Fruit fly (Drosophila melanogaster): Measurements from ENCODE around the gene CG13907.

Gene CG13907

DNA sequence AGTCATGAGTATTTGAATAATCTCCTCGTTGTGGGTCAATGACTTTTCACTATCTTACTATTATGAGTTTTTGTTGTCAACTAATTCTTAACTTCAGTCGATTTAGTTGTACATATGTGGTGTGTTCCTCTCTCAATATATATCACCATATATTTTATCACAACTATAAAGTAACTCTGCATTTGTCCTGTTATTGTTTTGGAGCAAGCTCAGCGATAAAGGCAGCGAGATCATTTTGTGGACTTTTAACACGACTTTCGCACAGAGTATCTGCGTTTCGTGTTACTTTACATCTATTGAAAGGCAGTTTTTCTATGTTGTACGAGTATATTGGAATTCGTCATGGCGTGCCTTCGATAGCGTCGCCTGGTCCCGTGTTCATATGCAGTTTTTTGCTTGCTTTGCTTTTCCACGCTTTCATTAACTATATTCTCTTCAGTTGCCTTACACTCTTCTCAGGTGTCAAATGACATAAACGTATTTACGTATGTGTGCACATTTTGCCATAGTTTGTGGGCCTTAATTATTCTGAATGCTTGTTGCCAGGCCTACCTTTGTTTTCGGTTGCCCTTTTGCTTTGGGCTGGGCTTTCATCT is 6.3 kb downstream of the CG13907 start (continued):
- TF ChIP-seq CG8632 (GFP tag; optimal IDR thresholded peaks at IDR 0.05), result no peak
- TF ChIP-seq Eip93F (GFP tag; optimal IDR thresholded peaks at IDR 0.05), result no peak
- TF ChIP-seq CG11902 (GFP tag; optimal IDR thresholded peaks at IDR 0.05), result no peak
- no peak for TF ChIP-seq net (GFP tag; optimal IDR thresholded peaks at IDR 0.05)
- no peak for TF ChIP-seq vri (GFP tag; optimal IDR thresholded peaks at IDR 0.05)
- no peak for TF ChIP-seq OdsH (GFP tag; optimal IDR thresholded peaks at IDR 0.05)
- TF ChIP-seq Hr4 (GFP tag; optimal IDR thresholded peaks at IDR 0.05), result peak; percentile 34
- no peak for TF ChIP-seq CG8119 (GFP tag; IDR thresholded peaks at IDR 0.05)
- no peak for TF ChIP-seq Hr38 (GFP tag; optimal IDR thresholded peaks at IDR 0.05)
- no peak for TF ChIP-seq fd85E (GFP tag; optimal IDR thresholded peaks at IDR 0.05)

DNA sequence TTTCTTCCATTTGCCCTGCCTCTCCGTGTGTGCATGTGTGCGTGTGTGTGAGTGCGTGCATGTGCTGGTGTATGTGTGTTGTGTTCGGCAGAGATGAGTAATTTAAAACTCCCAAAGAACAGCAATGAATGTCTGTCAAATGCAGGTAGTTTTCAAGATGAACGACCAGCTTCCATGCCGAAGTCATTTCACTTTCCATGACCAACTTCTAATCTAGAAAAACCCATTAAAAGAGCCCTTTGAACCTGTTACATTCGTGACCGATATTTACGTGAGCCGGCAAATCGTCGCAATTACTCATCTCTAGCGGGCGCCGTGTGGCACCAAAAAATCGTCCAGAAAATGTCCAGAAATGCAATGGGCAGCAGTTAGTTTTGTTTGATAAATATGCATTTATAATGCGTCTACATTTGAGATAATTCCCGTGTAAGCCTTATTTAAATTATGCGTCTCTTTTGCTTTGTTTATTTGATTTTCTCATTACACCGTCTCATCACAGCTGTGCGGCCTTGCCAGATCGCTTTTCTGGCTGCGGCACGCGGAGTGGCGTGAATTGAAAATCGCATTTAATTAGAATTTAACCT is 9.3 kb downstream of the CG13907 start:
- TF ChIP-seq Hr38 (GFP tag; optimal IDR thresholded peaks at IDR 0.05), result no peak
- peak; percentile 50 for TF ChIP-seq Met (GFP tag; optimal IDR thresholded peaks at IDR 0.05)
- peak; percentile 61 for TF ChIP-seq CG31627 (GFP tag; optimal IDR thresholded peaks at IDR 0.05)
- no peak for TF ChIP-seq CG11294 (GFP tag; IDR thresholded peaks at IDR 0.05)
- peak; percentile 12 for TF ChIP-seq dac (GFP tag; optimal IDR thresholded peaks at IDR 0.05)
- TF ChIP-seq Eip75B (GFP tag; optimal IDR thresholded peaks at IDR 0.05), result peak; percentile 40
- peak; percentile 56 for TF ChIP-seq CG34406 (GFP tag; optimal IDR thresholded peaks at IDR 0.05)
- TF ChIP-seq ss (GFP tag; optimal IDR thresholded peaks at IDR 0.05), result peak in 1 of 2 experiments; percentile 37
- no peak for TF ChIP-seq CG6276 (GFP tag; optimal IDR thresholded peaks at IDR 0.05)
- TF ChIP-seq CG3032 (tag; optimal IDR thresholded peaks at IDR 0.05), result peak; percentile 5
- TF ChIP-seq Smox (GFP tag; optimal IDR thresholded peaks at IDR 0.05), result peak; percentile 40
- no peak for TF ChIP-seq Blimp-1 (GFP tag; optimal IDR thresholded peaks at IDR 0.05)
- TF ChIP-seq lz (GFP tag; optimal IDR thresholded peaks at IDR 0.05), result peak; percentile 62
- TF ChIP-seq CG16779 (tag; optimal IDR thresholded peaks at IDR 0.05), result no peak
- TF ChIP-seq CG11902 (GFP tag; optimal IDR thresholded peaks at IDR 0.05), result no peak
- TF ChIP-seq fkh (GFP tag; optimal IDR thresholded peaks at IDR 0.05), result peak; percentile 60
- TF ChIP-seq Ets21C (GFP tag; optimal IDR thresholded peaks at IDR 0.05), result peak; percentile 42
- TF ChIP-seq CG6854 (GFP tag; optimal IDR thresholded peaks at IDR 0.05), result no peak
- peak; percentile 62 for TF ChIP-seq CG10631 (GFP tag; optimal IDR thresholded peaks at IDR 0.05)
- TF ChIP-seq Ets96B (tag; optimal IDR thresholded peaks at IDR 0.05), result peak; percentile 22
- TF ChIP-seq CG8632 (GFP tag; optimal IDR thresholded peaks at IDR 0.05), result no peak
- TF ChIP-seq fd85E (GFP tag; optimal IDR thresholded peaks at IDR 0.05), result no peak
- peak; percentile 59 for TF ChIP-seq CG32006 (GFP tag; optimal IDR thresholded peaks at IDR 0.05)
- no peak for TF ChIP-seq CG9139 (GFP tag; optimal IDR thresholded peaks at IDR 0.05)
- peak; percentile 54 for TF ChIP-seq CG3919 (GFP tag; optimal IDR thresholded peaks at IDR 0.05)
- no peak for TF ChIP-seq CG6808 (GFP tag; optimal IDR thresholded peaks at IDR 0.05)
- TF ChIP-seq Sox102F (GFP tag; optimal IDR thresholded peaks at IDR 0.05), result peak; percentile 26
- TF ChIP-seq CG7368 (GFP tag; optimal IDR thresholded peaks at IDR 0.05), result peak; percentile 41
- peak; percentile 45 for TF ChIP-seq Hr4 (GFP tag; optimal IDR thresholded peaks at IDR 0.05)
- no peak for TF ChIP-seq Eip93F (GFP tag; optimal IDR thresholded peaks at IDR 0.05)
- peak; percentile 73 for TF ChIP-seq Sox14 (GFP tag; optimal IDR thresholded peaks at IDR 0.05)
- TF ChIP-seq Gug (GFP tag; IDR thresholded peaks at IDR 0.05), result peak; percentile 32; the same call in 1 of the 2 replicates
- no peak for TF ChIP-seq spab (GFP tag; optimal IDR thresholded peaks at IDR 0.05)
- TF ChIP-seq fd59A (GFP tag; optimal IDR thresholded peaks at IDR 0.05), result no peak
- peak; percentile 59; the same call in 2 of the 3 replicates for TF ChIP-seq eg (GFP tag; IDR thresholded peaks at IDR 0.05)
- TF ChIP-seq Lpt (GFP tag; optimal IDR thresholded peaks at IDR 0.05), result no peak
- peak; percentile 79 for TF ChIP-seq Eip78C (GFP tag)
- peak; percentile 68 for TF ChIP-seq Hr39 (GFP tag; optimal IDR thresholded peaks at IDR 0.05)
- peak; percentile 30 for TF ChIP-seq net (GFP tag; optimal IDR thresholded peaks at IDR 0.05)
- peak; percentile 19 for TF ChIP-seq CG6792 (GFP tag; optimal IDR thresholded peaks at IDR 0.05)
- peak; percentile 40 for TF ChIP-seq Sox15 (GFP tag; optimal IDR thresholded peaks at IDR 0.05)
- peak; percentile 52 for TF ChIP-seq cyc (GFP tag; optimal IDR thresholded peaks at IDR 0.05)
- TF ChIP-seq CG6163 (GFP tag; IDR thresholded peaks at IDR 0.05), result peak; percentile 45; the same call in 1 of the 3 replicates
- TF ChIP-seq CG8119 (GFP tag; IDR thresholded peaks at IDR 0.05), result no peak; the same call in 2 of the 3 replicates
- peak; percentile 21 for TF ChIP-seq CG10669 (GFP tag; optimal IDR thresholded peaks at IDR 0.05)
- peak; percentile 90 for TF ChIP-seq svp (GFP tag)
